Worm (Caenorhabditis elegans) whole organism, early embryonic: ENCODE results near the gene sssh-1.

ENCODE experiments used
- B0310.2 ChIP-seq: sonication (generic microtip); optimal IDR thresholded peaks from 2 replicates; lab custom pipeline; 2016; ENCODE audit warnings: mild to moderate bottlenecking, missing genetic modification characterization, missing compliant biosample characterization
- F13C5.2 ChIP-seq: sonication (generic microtip); optimal IDR thresholded peaks from 2 replicates; lab custom pipeline; 2017; ENCODE audit warnings: mild to moderate bottlenecking, missing genetic modification characterization, inconsistent platforms, missing compliant biosample characterization
- aly-1 ChIP-seq: sonication (generic microtip); optimal IDR thresholded peaks from 2 replicates; lab custom pipeline; 2016; ENCODE audit warnings: missing genetic modification characterization, missing compliant biosample characterization
- ama-1 ChIP-seq: fragments of 150-350 bp; optimal IDR thresholded peaks from 2 replicates; lab custom pipeline; 2014
- ceh-13 ChIP-seq: fragments of 200-800 bp; sonication (Bioruptor generic); optimal IDR thresholded peaks from 2 replicates; lab custom pipeline; 2018; ENCODE audit warnings: mild to moderate bottlenecking, missing genetic modification characterization, missing compliant biosample characterization
- ceh-36 ChIP-seq: sonication (generic microtip); optimal IDR thresholded peaks from 2 replicates; lab custom pipeline; 2016; ENCODE audit warnings: missing genetic modification characterization, inconsistent platforms, missing compliant biosample characterization
- ets-7 ChIP-seq: sonication (generic microtip); optimal IDR thresholded peaks from 2 replicates; lab custom pipeline; 2016; ENCODE audit warnings: missing genotype, missing genetic modification characterization, missing compliant biosample characterization
- flt-1 ChIP-seq: fragments of 200-800 bp; sonication (Bioruptor generic); IDR thresholded peaks from 2 replicates; pipeline ENCODE4 v1.3.6; 2022; ENCODE audit warnings: missing genetic modification characterization, missing compliant biosample characterization
- hmbx-1 ChIP-seq: sonication (generic microtip); optimal IDR thresholded peaks from 2 replicates; lab custom pipeline; 2016; ENCODE audit warnings: mild to moderate bottlenecking, missing genetic modification characterization, missing compliant biosample characterization
- hmg-4 ChIP-seq: fragments of 200-800 bp; sonication (Bioruptor generic); optimal IDR thresholded peaks from 2 replicates; lab custom pipeline; 2018; ENCODE audit warnings: mild to moderate bottlenecking, missing genetic modification characterization, missing compliant biosample characterization
- hnd-1 ChIP-seq: sonication (generic microtip); optimal IDR thresholded peaks from 2 replicates; lab custom pipeline; 2016; ENCODE audit warnings: missing genetic modification characterization, missing compliant biosample characterization
- pes-1 ChIP-seq: fragments of 200-800 bp; sonication (Bioruptor generic); IDR thresholded peaks from 2 replicates; pipeline ENCODE4 v1.3.6; 2022; ENCODE audit warnings: missing genetic modification reagents, missing genetic modification characterization, missing compliant biosample characterization
- scrt-1 ChIP-seq: fragments of 200-800 bp; sonication (Bioruptor generic); IDR thresholded peaks from 2 replicates; pipeline ENCODE4 v1.3.6; 2022; ENCODE audit warnings: missing genetic modification characterization, missing compliant biosample characterization
- sea-1 ChIP-seq: fragments of 200-800 bp; sonication (Bioruptor generic); conservative IDR thresholded peaks from 2 replicates; pipeline ENCODE4 v1.3.6; 2022; ENCODE audit warnings: missing genetic modification characterization, missing compliant biosample characterization
- tbx-11 ChIP-seq: fragments of 200-800 bp; sonication (Bioruptor generic); IDR thresholded peaks from 2 replicates; pipeline ENCODE4 v1.3.6; 2022; ENCODE audit warnings: missing genetic modification characterization, missing compliant biosample characterization
- tbx-37 ChIP-seq: fragments of 200-800 bp; sonication (Bioruptor generic); conservative IDR thresholded peaks from 2 replicates; pipeline ENCODE4 v1.3.6; 2022; ENCODE audit warnings: missing genetic modification reagents, missing genetic modification characterization, missing compliant biosample characterization
- tra-4 ChIP-seq: sonication (generic microtip); optimal IDR thresholded peaks from 2 replicates; lab custom pipeline; 2017; ENCODE audit warnings: missing genetic modification characterization, missing compliant biosample characterization

Gene sssh-1

ce11 chrX:14877691-14878090 lies 1.9 kb downstream of the sssh-1 start:
- no peak for TF ChIP-seq hmbx-1 (tag; lab: Kevin White, UChicago)
- TF ChIP-seq ceh-13 (GFP tag; lab: Kevin White, UChicago), result no peak
- no peak for TF ChIP-seq B0310.2 (tag; lab: Kevin White, UChicago)
- no peak for TF ChIP-seq flt-1 (GFP tag; lab: Robert Waterston, UW)
- TF ChIP-seq tbx-37, result no peak
- TF ChIP-seq aly-1 (tag; lab: Kevin White, UChicago), result no peak
- TF ChIP-seq ceh-36 (tag; lab: Kevin White, UChicago), result no peak
- TF ChIP-seq tbx-11 (GFP tag; lab: Robert Waterston, UW), result no peak
- TF ChIP-seq pes-1 (GFP tag; lab: Robert Waterston, UW), result no peak
- TF ChIP-seq F13C5.2 (tag; lab: Kevin White, UChicago), result no peak
- no peak for TF ChIP-seq tra-4
- no peak for TF ChIP-seq sea-1 (GFP tag; lab: Robert Waterston, UW)
- no peak for TF ChIP-seq hmg-4
- no peak for TF ChIP-seq ama-1 (lab: Kevin White, UChicago)
- TF ChIP-seq hnd-1, result no peak
- TF ChIP-seq scrt-1 (GFP tag; lab: Robert Waterston, UW), result no peak
- no peak for TF ChIP-seq ets-7 (tag; lab: Kevin White, UChicago)

- no peak for TF ChIP-seq ceh-36 (tag; lab: Kevin White, UChicago)
- no peak for TF ChIP-seq ets-7 (tag; lab: Kevin White, UChicago)
- no peak for TF ChIP-seq sea-1 (GFP tag; lab: Robert Waterston, UW)
- TF ChIP-seq tra-4, result no peak
- TF ChIP-seq pes-1 (GFP tag; lab: Robert Waterston, UW), result no peak
- TF ChIP-seq ceh-13 (GFP tag; lab: Kevin White, UChicago), result no peak
- no peak for TF ChIP-seq tbx-11 (GFP tag; lab: Robert Waterston, UW)
- no peak for TF ChIP-seq F13C5.2 (tag; lab: Kevin White, UChicago)
Observed at ce11 chrX:14881119-14881518, 5.4 kb downstream of the sssh-1 start, which contains the start of gene flp-8. TSS of gene flp-8 (plus strand) at chrX:14881419.

ce11 chrX:14885855-14886254 lies 10.1 kb downstream of the sssh-1 start:
- TF ChIP-seq flt-1 (GFP tag; lab: Robert Waterston, UW) (no peak), ama-1 (lab: Kevin White, UChicago) (no peak), pes-1 (GFP tag; lab: Robert Waterston, UW) (no peak), tra-4 (no peak), tbx-37 (no peak), tbx-11 (GFP tag; lab: Robert Waterston, UW) (no peak), ceh-36 (tag; lab: Kevin White, UChicago) (no peak), B0310.2 (tag; lab: Kevin White, UChicago) (no peak), aly-1 (tag; lab: Kevin White, UChicago) (no peak)

- TF ChIP-seq ama-1 (lab: Kevin White, UChicago) (no peak), tra-4 (no peak), F13C5.2 (tag; lab: Kevin White, UChicago) (no peak), ets-7 (tag; lab: Kevin White, UChicago) (no peak), hmg-4 (no peak)
Observed at ce11 chrX:14888188-14888587, 12.4 kb downstream of the sssh-1 start, which contains the start of gene daf-6. TSS of gene daf-6 (plus strand) at chrX:14888488.

ce11 chrX:14894380-14894779 lies 18.6 kb downstream of the sssh-1 start:
- TF ChIP-seq tbx-37, result no peak
- no peak for TF ChIP-seq pes-1 (GFP tag; lab: Robert Waterston, UW)
- TF ChIP-seq scrt-1 (GFP tag; lab: Robert Waterston, UW), result no peak
- TF ChIP-seq flt-1 (GFP tag; lab: Robert Waterston, UW), result no peak
- TF ChIP-seq ets-7 (tag; lab: Kevin White, UChicago), result no peak
- no peak for TF ChIP-seq hmg-4
- no peak for TF ChIP-seq ceh-36 (tag; lab: Kevin White, UChicago)

ce11 chrX:14894845-14895244 lies 19.1 kb downstream of the sssh-1 start, which contains the start of gene nac-1:
TSS of gene nac-1 (plus strand) at chrX:14895145.
- TF ChIP-seq tbx-37 (no peak), ets-7 (tag; lab: Kevin White, UChicago) (no peak), F13C5.2 (tag; lab: Kevin White, UChicago) (no peak), ceh-36 (tag; lab: Kevin White, UChicago) (no peak), pes-1 (GFP tag; lab: Robert Waterston, UW) (no peak), aly-1 (tag; lab: Kevin White, UChicago) (no peak), ama-1 (lab: Kevin White, UChicago) (no peak), B0310.2 (tag; lab: Kevin White, UChicago) (no peak), hnd-1 (no peak), hmbx-1 (tag; lab: Kevin White, UChicago) (no peak), tbx-11 (GFP tag; lab: Robert Waterston, UW) (no peak), scrt-1 (GFP tag; lab: Robert Waterston, UW) (no peak), ceh-13 (GFP tag; lab: Kevin White, UChicago) (no peak)

- TF ChIP-seq scrt-1 (GFP tag; lab: Robert Waterston, UW) (no peak), F13C5.2 (tag; lab: Kevin White, UChicago) (no peak), pes-1 (GFP tag; lab: Robert Waterston, UW) (no peak), ets-7 (tag; lab: Kevin White, UChicago) (no peak), tbx-11 (GFP tag; lab: Robert Waterston, UW) (no peak), aly-1 (tag; lab: Kevin White, UChicago) (no peak), ceh-13 (GFP tag; lab: Kevin White, UChicago) (no peak), flt-1 (GFP tag; lab: Robert Waterston, UW) (no peak), sea-1 (GFP tag; lab: Robert Waterston, UW) (no peak), ceh-36 (tag; lab: Kevin White, UChicago) (no peak), hmg-4 (no peak), ama-1 (lab: Kevin White, UChicago) (no peak), hmbx-1 (tag; lab: Kevin White, UChicago) (no peak), tra-4 (no peak), tbx-37 (no peak), hnd-1 (no peak), B0310.2 (tag; lab: Kevin White, UChicago) (no peak)
Observed at ce11 chrX:14897192-14897591, 21.4 kb downstream of the sssh-1 start.
